Worm (Caenorhabditis elegans): ENCODE data around the gene ify-1.
A peak's percentile ranks its signal among the peaks of the same experiment; 100 is the strongest.

Gene ify-1

DNA sequence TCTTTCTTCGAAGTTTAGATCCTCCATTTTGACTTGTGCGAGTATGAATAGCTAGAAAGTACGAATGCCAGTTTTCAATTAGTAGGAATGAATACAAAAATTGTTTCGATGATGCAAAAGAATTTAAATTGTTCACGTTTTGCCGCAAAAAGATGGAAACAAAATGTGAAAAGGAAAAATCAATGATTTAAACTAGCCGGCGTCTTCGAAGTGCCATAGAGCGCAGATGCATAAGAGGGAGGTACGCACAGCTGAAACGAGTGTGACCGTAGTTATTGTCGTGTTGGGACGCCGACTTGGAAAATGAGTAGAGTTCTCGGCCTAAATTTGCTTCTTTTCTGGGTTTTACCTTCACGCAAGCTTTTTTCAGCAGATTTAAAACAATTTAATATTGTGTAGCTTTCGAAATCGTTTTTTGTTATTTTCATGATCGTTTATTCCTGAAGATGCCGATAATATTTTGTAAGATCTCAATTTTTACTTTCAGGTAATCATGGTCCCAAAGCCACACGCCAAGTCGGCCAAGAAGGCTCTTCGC, at the start of gene ify-1, which contains the start of gene rpl-22:
TSS of gene ify-1 (minus strand) at position 51 of the 538 bp plus-strand sequence.
TSS of gene rpl-22 (plus strand) at position 488 of the 538 bp plus-strand sequence.
- no peak for TF ChIP-seq flh-1 (GFP tag; optimal IDR thresholded peaks at IDR 0.05)
- peak; percentile 62 for TF ChIP-seq sptf-1 (tag; optimal IDR thresholded peaks at IDR 0.05)
- peak; percentile 99 for TF ChIP-seq lsy-2 (tag; optimal IDR thresholded peaks at IDR 0.05)
- TF ChIP-seq ceh-39 (tag; optimal IDR thresholded peaks at IDR 0.05), result peak; percentile 83
- peak; percentile 72 for TF ChIP-seq elt-3 (tag; optimal IDR thresholded peaks at IDR 0.05)
- peak; percentile 32 for TF ChIP-seq mab-5 (tag; optimal IDR thresholded peaks at IDR 0.05)
- TF ChIP-seq bed-3 (GFP tag; optimal IDR thresholded peaks at IDR 0.05), result no peak
- peak; percentile 69 for TF ChIP-seq ham-2 (GFP tag; optimal IDR thresholded peaks at IDR 0.05)
- no peak for TF ChIP-seq unc-39 (tag; optimal IDR thresholded peaks at IDR 0.05)
- peak; percentile 18 for TF ChIP-seq ceh-43 (GFP tag; optimal IDR thresholded peaks at IDR 0.05)
- TF ChIP-seq tbx-8 (GFP tag; optimal IDR thresholded peaks at IDR 0.05), result no peak
- TF ChIP-seq nhr-12 (tag; optimal IDR thresholded peaks at IDR 0.05), result peak; percentile 39
- TF ChIP-seq nhr-28 (tag; optimal IDR thresholded peaks at IDR 0.05), result no peak
- peak; percentile 95 for TF ChIP-seq nhr-237 (tag; optimal IDR thresholded peaks at IDR 0.05)
- TF ChIP-seq blmp-1 (tag; optimal IDR thresholded peaks at IDR 0.05), result no peak
- peak; percentile 98 for TF ChIP-seq lin-13 (tag; optimal IDR thresholded peaks at IDR 0.05)
- peak; percentile 50 for TF ChIP-seq M03D4.4 (tag; optimal IDR thresholded peaks at IDR 0.05)
- TF ChIP-seq ztf-11 (tag; optimal IDR thresholded peaks at IDR 0.05), result peak; percentile 50
- peak; percentile 61 for TF ChIP-seq unc-62 (GFP tag; optimal IDR thresholded peaks at IDR 0.05)
- TF ChIP-seq mls-2 (tag; optimal IDR thresholded peaks at IDR 0.05), result peak; percentile 76
- peak; percentile 51 for TF ChIP-seq elt-1 (tag; optimal IDR thresholded peaks at IDR 0.05; ENCODE audit: borderline replicate concordance, insufficient read depth)
- no peak for TF ChIP-seq sem-2 (GFP tag; optimal IDR thresholded peaks at IDR 0.05)
- TF ChIP-seq zip-8 (tag; optimal IDR thresholded peaks at IDR 0.05), result no peak
- TF ChIP-seq nhr-2 (tag; optimal IDR thresholded peaks at IDR 0.05), result no peak
- no peak for TF ChIP-seq lin-32 (GFP tag; optimal IDR thresholded peaks at IDR 0.05)
- TF ChIP-seq ces-1 (GFP tag; optimal IDR thresholded peaks at IDR 0.05), result peak; percentile 82
- TF ChIP-seq mep-1 (tag; optimal IDR thresholded peaks at IDR 0.05), result peak; percentile 96
- peak; percentile 83 for TF ChIP-seq hlh-1 (tag; optimal IDR thresholded peaks at IDR 0.05)
- peak; percentile 30 for TF ChIP-seq ceh-83 (GFP tag; optimal IDR thresholded peaks at IDR 0.05)
- TF ChIP-seq drap-1 (GFP tag; optimal IDR thresholded peaks at IDR 0.05), result peak; percentile 71
- TF ChIP-seq unc-120 (tag; optimal IDR thresholded peaks at IDR 0.05; ENCODE audit: poor library complexity, severe bottlenecking), result peak; percentile 75
- peak; percentile 61 for TF ChIP-seq cnd-1 (tag; optimal IDR thresholded peaks at IDR 0.05)
- no peak for TF ChIP-seq nhr-76 (tag; optimal IDR thresholded peaks at IDR 0.05)
- TF ChIP-seq pha-4 (tag; optimal IDR thresholded peaks at IDR 0.05), result peak; percentile 97
- TF ChIP-seq snpc-4 (tag; optimal IDR thresholded peaks at IDR 0.05), result no peak

- TF ChIP-seq bed-3 (GFP tag; optimal IDR thresholded peaks at IDR 0.05) (no peak), unc-39 (tag; optimal IDR thresholded peaks at IDR 0.05) (no peak), nhr-2 (tag; optimal IDR thresholded peaks at IDR 0.05) (no peak), blmp-1 (tag; optimal IDR thresholded peaks at IDR 0.05) (no peak), cnd-1 (tag; optimal IDR thresholded peaks at IDR 0.05) (no peak), mab-5 (tag; optimal IDR thresholded peaks at IDR 0.05) (no peak), sem-2 (GFP tag; optimal IDR thresholded peaks at IDR 0.05) (no peak), nhr-237 (tag; optimal IDR thresholded peaks at IDR 0.05) (no peak), ces-1 (GFP tag; optimal IDR thresholded peaks at IDR 0.05) (no peak), M03D4.4 (tag; optimal IDR thresholded peaks at IDR 0.05) (no peak)
Observed at ce11 chrII:5103784-5104457, 48.9 kb upstream of the ify-1 start, which contains the start of the genes C04G6.11 and mpk-2. TSS of gene C04G6.11 (minus strand) at chrII:5103834. TSS of gene mpk-2 (plus strand) at chrII:5104118.

DNA sequence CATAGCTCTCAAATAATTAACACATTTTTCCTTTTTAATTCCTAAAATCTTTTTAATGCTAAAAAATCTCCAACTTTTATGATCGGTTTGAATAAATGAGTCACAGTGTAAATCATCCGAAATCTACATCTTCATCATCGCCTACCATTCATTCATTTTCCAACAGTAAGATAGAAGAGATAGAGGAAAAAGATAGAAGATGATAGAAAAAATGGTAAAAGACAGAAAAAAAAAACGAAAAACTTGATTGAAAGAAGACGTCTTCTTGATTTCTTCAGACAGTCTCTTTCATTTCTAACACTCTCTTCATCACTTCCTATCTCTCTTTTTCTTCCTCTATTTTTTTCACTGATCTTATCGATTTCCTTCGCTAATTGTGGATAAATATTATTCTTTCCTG, 48.2 kb upstream of the ify-1 start:
- no peak for TF ChIP-seq elt-3 (tag; optimal IDR thresholded peaks at IDR 0.05)
- no peak for TF ChIP-seq lsy-2 (tag; optimal IDR thresholded peaks at IDR 0.05)
- TF ChIP-seq mls-2 (tag; optimal IDR thresholded peaks at IDR 0.05), result no peak
- TF ChIP-seq ces-1 (GFP tag; optimal IDR thresholded peaks at IDR 0.05), result no peak
- TF ChIP-seq zip-8 (tag; optimal IDR thresholded peaks at IDR 0.05), result no peak
- no peak for TF ChIP-seq elt-1 (tag; optimal IDR thresholded peaks at IDR 0.05; ENCODE audit: borderline replicate concordance, insufficient read depth)
- TF ChIP-seq nhr-12 (tag; optimal IDR thresholded peaks at IDR 0.05), result no peak
- no peak for TF ChIP-seq ceh-39 (tag; optimal IDR thresholded peaks at IDR 0.05)
- TF ChIP-seq lin-32 (GFP tag; optimal IDR thresholded peaks at IDR 0.05), result no peak
- TF ChIP-seq nhr-76 (tag; optimal IDR thresholded peaks at IDR 0.05), result no peak

All from whole organism, mixed stage, embryonic.